Fruit fly (Drosophila melanogaster) whole organism, embryonic: ENCODE measurements around the gene rgn.

Experiments used
- Antp ChIP-seq: fragments of 200-800 bp; sonication (Bioruptor generic); optimal IDR thresholded peaks from 3 replicates; lab custom pipeline; 2016; ENCODE audit warnings: missing biosample characterization, missing genetic modification characterization
- Awh ChIP-seq: fragments of 200-800 bp; sonication (Bioruptor generic); IDR thresholded peaks from 2 replicates; pipeline ENCODE4, ENCODE4 v1.3.6; 2022; ENCODE audit warnings: missing biosample characterization, missing genetic modification characterization
- CG10267 ChIP-seq: fragments of 200-800 bp; sonication (Bioruptor generic); optimal IDR thresholded peaks from 2 replicates; lab custom pipeline; 2018; ENCODE audit warnings: missing biosample characterization, mild to moderate bottlenecking, missing genetic modification characterization, moderate library complexity
- CG12071 ChIP-seq: fragments of 200-800 bp; sonication (Bioruptor generic); optimal IDR thresholded peaks from 3 replicates; lab custom pipeline; 2018; ENCODE audit warnings: missing biosample characterization, mild to moderate bottlenecking, missing genetic modification characterization
- CG12659 ChIP-seq: fragments of 200-800 bp; sonication (Bioruptor generic); optimal IDR thresholded peaks from 3 replicates; lab custom pipeline; 2017; ENCODE audit warnings: mild to moderate bottlenecking, missing biosample characterization, missing genetic modification reagents, missing genetic modification characterization
- CG13424 ChIP-seq: fragments of 200-800 bp; sonication (Bioruptor generic); optimal IDR thresholded peaks from 2 replicates; lab custom pipeline; 2019; ENCODE audit warnings: missing biosample characterization, mild to moderate bottlenecking, missing genetic modification characterization, moderate library complexity
- CG15601 ChIP-seq: fragments of 200-800 bp; sonication (Bioruptor generic); optimal IDR thresholded peaks from 3 replicates; lab custom pipeline; 2019; ENCODE audit warnings: missing biosample characterization, mild to moderate bottlenecking, missing genetic modification characterization, moderate library complexity
- CG15696 ChIP-seq: fragments of 200-800 bp; sonication (Bioruptor generic); optimal IDR thresholded peaks from 2 replicates; lab custom pipeline; 2019; ENCODE audit warnings: missing biosample characterization, mild to moderate bottlenecking, missing genetic modification characterization, moderate library complexity
- CG16815 ChIP-seq: fragments of 200-800 bp; sonication (Bioruptor generic); optimal IDR thresholded peaks from 3 replicates; lab custom pipeline; 2017; ENCODE audit warnings: missing biosample characterization, mild to moderate bottlenecking, missing genetic modification characterization
- CG17912 ChIP-seq: fragments of 200-800 bp; sonication (Bioruptor generic); optimal IDR thresholded peaks from 2 replicates; lab custom pipeline; 2018; ENCODE audit warnings: missing biosample characterization, mild to moderate bottlenecking, missing genetic modification characterization
- CG18476 ChIP-seq: fragments of 200-800 bp; sonication (Bioruptor generic); optimal IDR thresholded peaks from 2 replicates; lab custom pipeline; 2016; ENCODE audit warnings: missing biosample characterization, mild to moderate bottlenecking, missing genetic modification characterization
- CG2202 ChIP-seq: fragments of 200-800 bp; sonication (Bioruptor generic); optimal IDR thresholded peaks from 2 replicates; lab custom pipeline; 2018; ENCODE audit warnings: missing biosample characterization, mild to moderate bottlenecking, missing genetic modification characterization
- CG32767 ChIP-seq: fragments of 200-800 bp; sonication (Bioruptor generic); IDR thresholded peaks from 2 replicates; pipeline ENCODE4 v1.3.6; 2022; ENCODE audit warnings: missing biosample characterization, missing genetic modification characterization
- CG32772 ChIP-seq: fragments of 200-800 bp; sonication (Bioruptor generic); IDR thresholded peaks from 2 replicates; pipeline ENCODE4 v1.3.6; 2022; ENCODE audit warnings: missing biosample characterization, missing genetic modification characterization
- CG3847 ChIP-seq: fragments of 200-800 bp; sonication (Bioruptor generic); IDR thresholded peaks from 2 replicates; pipeline ENCODE4 v1.3.6; 2022; ENCODE audit warnings: missing biosample characterization, missing genetic modification characterization
- CG4360 ChIP-seq: fragments of 200-800 bp; sonication (Bioruptor generic); IDR thresholded peaks from 2 replicates; pipeline ENCODE4 v1.3.6; 2022; ENCODE audit warnings: missing biosample characterization, missing genetic modification characterization
- CG5180 ChIP-seq: fragments of 200-800 bp; sonication (Bioruptor generic); optimal IDR thresholded peaks from 3 replicates; lab custom pipeline; 2017; ENCODE audit warnings: missing biosample characterization, missing genetic modification characterization, mild to moderate bottlenecking, moderate library complexity, missing genetic modification reagents
- CG6854 ChIP-seq: fragments of 200-800 bp; sonication (Bioruptor generic); optimal IDR thresholded peaks from 3 replicates; lab custom pipeline; 2017; ENCODE audit warnings: missing biosample characterization, mild to moderate bottlenecking, missing genetic modification characterization
- CG7928 ChIP-seq: fragments of 200-800 bp; sonication (Bioruptor generic); optimal IDR thresholded peaks from 2 replicates; lab custom pipeline; 2017; ENCODE audit warnings: missing biosample characterization, mild to moderate bottlenecking, missing genetic modification characterization
- CG7963 ChIP-seq: fragments of 200-800 bp; sonication (Bioruptor generic); IDR thresholded peaks from 3 replicates; pipeline ENCODE4 v1.3.6; 2022; ENCODE audit warnings: missing biosample characterization, missing genetic modification characterization; ENCODE audit not compliant: partially characterized antibody
- CG9932 ChIP-seq: fragments of 200-800 bp; sonication (Bioruptor generic); IDR thresholded peaks from 2 replicates; pipeline ENCODE4 v1.3.6; 2022; ENCODE audit warnings: missing biosample characterization, missing genetic modification characterization
- Dfd ChIP-seq, 2 experiments: fragments of >200 bp; optimal IDR thresholded peaks; 2 replicates each; lab custom pipeline; 2017; ENCODE audit warnings: missing biosample characterization in 2 of 2, missing genetic modification characterization in 2 of 2
- Doc3 ChIP-seq: fragments of 200-800 bp; sonication (Bioruptor generic); IDR thresholded peaks from 3 replicates; pipeline ENCODE4 v1.3.6; 2022; ENCODE audit warnings: missing biosample characterization, missing genetic modification characterization; ENCODE audit not compliant: partially characterized antibody
- E2f1 ChIP-seq: fragments of 200-800 bp; sonication (Bioruptor generic); IDR thresholded peaks from 2 replicates; pipeline ENCODE4 v1.3.6; 2022; ENCODE audit warnings: missing biosample characterization, missing genetic modification characterization
- Eip74EF ChIP-seq, 2 experiments: fragments of 200-800 bp in 1 of 2; fragments of >200 bp in 1 of 2; sonication (Bioruptor generic) in 1 of 2; optimal IDR thresholded peaks; 2 replicates each; lab custom pipeline; 2017 to 2019; ENCODE audit warnings: missing biosample characterization in 2 of 2, missing genetic modification characterization in 2 of 2, mild to moderate bottlenecking in 1 of 2, moderate library complexity in 1 of 2
- Ets97D ChIP-seq: fragments of 200-800 bp; sonication (Bioruptor generic); optimal IDR thresholded peaks from 3 replicates; lab custom pipeline; 2016; ENCODE audit warnings: missing biosample characterization, missing genetic modification characterization
- H2.0 ChIP-seq: fragments of 200-800 bp; sonication (Bioruptor generic); IDR thresholded peaks from 2 replicates; pipeline ENCODE4 v1.3.6; 2022; ENCODE audit warnings: missing biosample characterization, missing genetic modification characterization
- HHEX ChIP-seq: fragments of 200-800 bp; sonication (Bioruptor generic); optimal IDR thresholded peaks from 3 replicates; lab custom pipeline; 2017; ENCODE audit warnings: missing biosample characterization, mild to moderate bottlenecking, missing genetic modification characterization, missing genetic modification reagents
- Lpt ChIP-seq: fragments of >200 bp; optimal IDR thresholded peaks from 2 replicates; lab custom pipeline; 2018; ENCODE audit warnings: missing biosample characterization, missing genetic modification characterization
- Nf-YC ChIP-seq: fragments of 200-800 bp; optimal IDR thresholded peaks from 3 replicates; lab custom pipeline; 2019; ENCODE audit warnings: missing biosample characterization, mild to moderate bottlenecking, missing genetic modification characterization, moderate library complexity
- NfI ChIP-seq: fragments of 200-800 bp; sonication (Bioruptor generic); optimal IDR thresholded peaks from 3 replicates; lab custom pipeline; 2018; ENCODE audit warnings: missing biosample characterization, mild to moderate bottlenecking, missing genetic modification characterization, moderate library complexity
- Oaz ChIP-seq: fragments of 200-800 bp; sonication (Bioruptor generic); IDR thresholded peaks from 2 replicates; pipeline ENCODE4 v1.3.6; 2022; ENCODE audit warnings: missing biosample characterization, missing genetic modification characterization
- Pdp1 ChIP-seq, 2 experiments: fragments of 200-800 bp; sonication (Bioruptor generic); optimal IDR thresholded peaks; 3 replicates each; lab custom pipeline; 2016; ENCODE audit warnings: missing biosample characterization in 2 of 2, missing genetic modification characterization in 2 of 2, mild to moderate bottlenecking in 1 of 2, moderate library complexity in 1 of 2
- Ssrp ChIP-seq: fragments of 200-800 bp; sonication (Bioruptor generic); optimal IDR thresholded peaks from 2 replicates; lab custom pipeline; 2018; ENCODE audit warnings: missing biosample characterization, mild to moderate bottlenecking, missing genetic modification characterization, moderate library complexity
- Tbp ChIP-seq: fragments of >200 bp; optimal IDR thresholded peaks from 2 replicates; lab custom pipeline; 2018; ENCODE audit warnings: missing biosample characterization, missing genetic modification characterization
- Trl ChIP-seq, 3 experiments: fragments of >200 bp in 2 of 3; fragments of 200-800 bp in 1 of 3; sonication (Bioruptor generic) in 1 of 3; optimal IDR thresholded peaks; 2 replicates in 1 of 3; 3 replicates in 2 of 3; lab custom pipeline; 2016 to 2017; ENCODE audit warnings: missing biosample characterization in 1 of 3, missing genetic modification characterization in 1 of 3
- ato ChIP-seq: fragments of 200-800 bp; sonication (Bioruptor generic); IDR thresholded peaks from 2 replicates; pipeline ENCODE4 v1.3.6; 2022; ENCODE audit warnings: missing biosample characterization, missing genetic modification characterization; ENCODE audit not compliant: partially characterized antibody
- dmrt99B ChIP-seq: fragments of 200-800 bp; sonication (Bioruptor generic); optimal IDR thresholded peaks from 2 replicates; lab custom pipeline; 2018; ENCODE audit warnings: missing biosample characterization, mild to moderate bottlenecking, missing genetic modification characterization, moderate library complexity
- dpn ChIP-seq, 2 experiments: fragments of 200-800 bp; sonication (Bioruptor generic); optimal IDR thresholded peaks; 3 replicates each; lab custom pipeline; 2016; ENCODE audit warnings: missing biosample characterization in 2 of 2, missing genetic modification characterization in 2 of 2
- fd3F ChIP-seq: fragments of 200-800 bp; sonication (Bioruptor generic); optimal IDR thresholded peaks from 2 replicates; lab custom pipeline; 2018; ENCODE audit warnings: missing biosample characterization, mild to moderate bottlenecking, missing genetic modification characterization, moderate library complexity
- gce ChIP-seq: fragments of 200-800 bp; sonication (Bioruptor generic); IDR thresholded peaks from 3 replicates; pipeline ENCODE4 v1.3.6; 2022; ENCODE audit warnings: missing biosample characterization, missing genetic modification characterization
- kah ChIP-seq: fragments of 200-800 bp; sonication (Bioruptor generic); optimal IDR thresholded peaks from 2 replicates; lab custom pipeline; 2018; ENCODE audit warnings: missing biosample characterization, mild to moderate bottlenecking, missing genetic modification characterization
- lov ChIP-seq, 2 experiments: fragments of 200-800 bp in 1 of 2; fragments of >200 bp in 1 of 2; sonication (Bioruptor generic) in 1 of 2; IDR thresholded peaks in 1 of 2; optimal IDR thresholded peaks in 1 of 2; 2 replicates in 1 of 2; 3 replicates in 1 of 2; pipeline versions ENCODE4 v1.3.6 to Lab custom; 2017 to 2022; ENCODE audit warnings: missing biosample characterization in 1 of 2, missing genetic modification characterization in 1 of 2
- pb ChIP-seq: fragments of 200-800 bp; sonication (Bioruptor generic); optimal IDR thresholded peaks from 3 replicates; lab custom pipeline; 2016; ENCODE audit warnings: missing biosample characterization, missing genetic modification characterization
- prd ChIP-seq, 3 experiments: fragments of >200 bp in 2 of 3; fragments of 200-800 bp in 1 of 3; sonication (Bioruptor generic) in 1 of 3; optimal IDR thresholded peaks in 2 of 3; IDR thresholded peaks in 1 of 3; 2 replicates in 2 of 3; 3 replicates in 1 of 3; pipeline versions ENCODE4 v1.3.6 to Lab custom; 2017 to 2022; ENCODE audit warnings: missing biosample characterization in 1 of 3, missing genetic modification characterization in 1 of 3
- schlank ChIP-seq: fragments of 200-800 bp; sonication (Bioruptor generic); optimal IDR thresholded peaks from 2 replicates; lab custom pipeline; 2018; ENCODE audit warnings: missing biosample characterization, mild to moderate bottlenecking, missing genetic modification characterization
- unpg ChIP-seq: fragments of 200-800 bp; sonication (Bioruptor generic); optimal IDR thresholded peaks from 3 replicates; lab custom pipeline; 2018; ENCODE audit warnings: missing biosample characterization, mild to moderate bottlenecking, missing genetic modification characterization, moderate library complexity
- zfh1 ChIP-seq: fragments of 200-800 bp; sonication (Bioruptor generic); IDR thresholded peaks from 3 replicates; pipeline ENCODE4 v1.3.6; 2022; ENCODE audit warnings: missing biosample characterization, missing genetic modification characterization

rgn gene

dm6 chr3L:21433098-21433497 is 50.8 kb downstream of the rgn start, which contains the start of the genes barc and Aef1 (continued):
- TF ChIP-seq CG15696 (peak; percentile 91), CG12659 (GFP tag; lab: Kevin White, UChicago) (peak; percentile 89), NfI (GFP tag; lab: Kevin White, UChicago) (peak; percentile 85), E2f1 (GFP tag; lab: Robert Waterston, UW) (peak; percentile 86), Awh (peak; percentile 75), Oaz (GFP tag; lab: Robert Waterston, UW) (peak; percentile 69), Eip74EF (GFP tag; optimal IDR thresholded peaks at IDR 0.05; lab: Kevin White, UChicago) (no peak), CG16815 (peak; percentile 91), CG5180 (GFP tag; lab: Kevin White, UChicago) (peak; percentile 26), fd3F (GFP tag; lab: Kevin White, UChicago) (peak; percentile 80), Trl (optimal IDR thresholded peaks at IDR 0.05; lab: Kevin White, UChicago) (no peak), Trl (GFP tag; optimal IDR thresholded peaks at IDR 0.05; lab: Kevin White, UChicago) (peak; percentile 78), unpg (peak; percentile 85), CG18476 (GFP tag; lab: Kevin White, UChicago) (peak; percentile 82), CG7928 (GFP tag; lab: Kevin White, UChicago) (peak; percentile 63), Tbp (no peak), prd (optimal IDR thresholded peaks at IDR 0.05; lab: Kevin White, UChicago) (no peak), prd (GFP tag; IDR thresholded peaks at IDR 0.05; lab: Robert Waterston, UW) (peak; percentile 96), CG2202 (tag; lab: Kevin White, UChicago) (peak; percentile 63), Ets97D (GFP tag; lab: Kevin White, UChicago) (peak; percentile 75), CG6854 (GFP tag; lab: Kevin White, UChicago) (no peak), CG4360 (GFP tag; lab: Robert Waterston, UW) (no peak), CG12071 (GFP tag; lab: Kevin White, UChicago) (no peak), CG15601 (tag; lab: Kevin White, UChicago) (peak; percentile 76), CG17912 (no peak), schlank (peak; percentile 66), CG13424 (tag; lab: Kevin White, UChicago) (peak; percentile 87), CG32772 (GFP tag; lab: Robert Waterston, UW) (peak; percentile 87), HHEX (peak; percentile 18), zfh1 (GFP tag; lab: Robert Waterston, UW) (peak; percentile 87), dmrt99B (tag; lab: Kevin White, UChicago) (peak; percentile 82), gce (GFP tag; lab: Robert Waterston, UW) (peak; percentile 63; the same call in 1 of the 3 replicates), Antp (GFP tag; lab: Kevin White, UChicago) (peak; percentile 77), kah (GFP tag; lab: Kevin White, UChicago) (peak; percentile 43), Pdp1 (GFP tag; optimal IDR thresholded peaks at IDR 0.05; lab: Kevin White, UChicago) (peak; percentile 82 to 89), ato (peak; percentile 38; the same call in 1 of the 2 replicates), lov (optimal IDR thresholded peaks at IDR 0.05; lab: Kevin White, UChicago) (no peak), lov (GFP tag; IDR thresholded peaks at IDR 0.05; lab: Robert Waterston, UW) (no peak), dpn (GFP tag; optimal IDR thresholded peaks at IDR 0.05; lab: Kevin White, UChicago) (peak; percentile 87 to 90), Dfd (GFP tag; optimal IDR thresholded peaks at IDR 0.05; lab: Kevin White, UChicago) (no peak), H2.0 (GFP tag; lab: Robert Waterston, UW) (peak; percentile 84), CG3847 (peak; percentile 94), Doc3 (peak; percentile 88), pb (GFP tag; lab: Kevin White, UChicago) (peak; percentile 49), CG9932 (GFP tag; lab: Robert Waterston, UW) (peak; percentile 96), CG10267 (tag; lab: Kevin White, UChicago) (peak; percentile 76), Ssrp (tag; lab: Kevin White, UChicago) (peak; percentile 89), CG32767 (GFP tag; lab: Robert Waterston, UW) (peak; percentile 73; the same call in 1 of the 2 replicates), Lpt (GFP tag; lab: Kevin White, UChicago) (no peak), Nf-YC (peak; percentile 72), CG7963 (GFP tag; lab: Robert Waterston, UW) (peak; percentile 74)
